Worm (Caenorhabditis elegans) whole organism, L4 larva: Measurements from ENCODE around the gene frl-1.

Source experiments
- aha-1 ChIP-seq: fragments of 150-350 bp; peaks from one replicate; lab custom pipeline; 2014; ENCODE audit warnings: missing biosample characterization, missing genetic modification characterization
- arid-1 ChIP-seq: fragments of 200-800 bp; sonication (Bioruptor generic); conservative IDR thresholded peaks from 2 replicates; pipeline ENCODE4 v1.3.6; 2022; ENCODE audit warnings: missing genetic modification reagents, missing genetic modification characterization, missing compliant biosample characterization
- ceh-28 ChIP-seq: fragments of 150-350 bp; optimal IDR thresholded peaks from 2 replicates; lab custom pipeline; 2014; ENCODE audit warnings: missing biosample characterization, missing genetic modification reagents, missing genetic modification characterization
- daf-8 ChIP-seq: fragments of 200-800 bp; sonication (Bioruptor generic); IDR thresholded peaks from 2 replicates; pipeline ENCODE4 v1.3.6; 2022; ENCODE audit warnings: missing genetic modification characterization, missing compliant biosample characterization
- jun-1 ChIP-seq: fragments of 150-350 bp; optimal IDR thresholded peaks from 2 replicates; lab custom pipeline; 2014; ENCODE audit warnings: missing biosample characterization, missing genetic modification reagents, missing genetic modification characterization
- lim-7 ChIP-seq: fragments of 200-800 bp; sonication (Bioruptor generic); IDR thresholded peaks from 2 replicates; pipeline ENCODE4 v1.3.6; 2022; ENCODE audit warnings: missing genetic modification characterization, missing compliant biosample characterization
- lin-29 ChIP-seq: fragments of 200-800 bp; sonication (Bioruptor generic); IDR thresholded peaks from 2 replicates; pipeline ENCODE4 v1.3.6; 2022; ENCODE audit warnings: missing genetic modification reagents, missing genetic modification characterization, missing compliant biosample characterization
- madf-5 ChIP-seq, 2 experiments: fragments of 200-800 bp; sonication (Bioruptor generic); IDR thresholded peaks; 2 replicates each; pipeline ENCODE4 v1.3.6; 2022; ENCODE audit warnings: missing compliant biosample characterization in 2 of 2, missing genetic modification characterization in 2 of 2
- mdl-1 ChIP-seq, 2 experiments: fragments of 150-350 bp in 1 of 2; sonication (generic microtip) in 1 of 2; optimal IDR thresholded peaks; 2 replicates each; lab custom pipeline; 2014 to 2017; ENCODE audit warnings: missing biosample characterization in 2 of 2, missing genetic modification characterization in 2 of 2
- mep-1 ChIP-seq: fragments of 150-350 bp; sonication (generic microtip); optimal IDR thresholded peaks from 3 replicates; lab custom pipeline; 2014; ENCODE audit warnings: missing biosample characterization, missing genetic modification characterization
- spr-1 ChIP-seq: sonication (generic microtip); optimal IDR thresholded peaks from 2 replicates; lab custom pipeline; 2016; ENCODE audit warnings: mild to moderate bottlenecking, missing genetic modification characterization, missing compliant biosample characterization
- zfp-2 ChIP-seq: sonication (generic microtip); optimal IDR thresholded peaks from 2 replicates; lab custom pipeline; 2016; ENCODE audit warnings: mild to moderate bottlenecking, missing genetic modification characterization, missing compliant biosample characterization
- zip-2 ChIP-seq: fragments of 150-350 bp; optimal IDR thresholded peaks from 2 replicates; lab custom pipeline; 2014; ENCODE audit warnings: missing biosample characterization, missing genetic modification characterization

frl-1 gene

DNA sequence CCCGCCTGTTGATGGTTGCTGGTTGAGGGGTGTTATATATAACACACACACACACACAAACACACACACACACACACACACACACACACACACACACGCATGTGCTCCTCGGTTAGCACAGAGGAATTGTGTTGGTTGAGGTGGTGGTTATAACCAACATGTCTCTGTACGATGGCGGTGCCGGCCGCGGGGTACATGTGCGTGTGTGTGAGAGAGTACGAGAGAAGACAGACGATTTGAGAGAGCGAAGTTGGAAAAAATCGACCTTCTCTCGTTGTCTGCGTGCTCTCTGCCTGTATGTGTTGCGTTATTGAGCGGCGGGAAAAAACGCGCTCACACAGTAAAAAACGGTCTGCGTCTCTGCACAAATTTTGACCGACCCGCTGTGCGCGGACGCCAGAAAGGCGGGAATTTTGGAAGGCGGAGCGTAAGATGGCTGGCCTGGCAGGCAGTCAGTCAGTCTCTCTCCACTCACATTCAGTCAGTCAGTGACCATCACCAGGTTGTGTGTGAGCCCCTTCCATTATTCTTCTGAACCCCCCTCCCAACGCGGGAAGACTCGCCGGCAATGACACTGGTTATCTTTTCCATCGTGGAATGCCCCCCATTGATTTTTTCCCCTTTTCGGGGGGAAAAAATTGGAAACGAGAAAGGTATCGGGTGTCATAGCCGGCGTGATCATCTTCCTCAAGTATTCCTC, 48.1 kb downstream of the frl-1 start (continued):
- peak; percentile 55 for TF ChIP-seq spr-1 (tag; lab: Kevin White, UChicago)
- no peak for TF ChIP-seq lim-7
- no peak for TF ChIP-seq zfp-2 (tag; lab: Kevin White, UChicago)
- TF ChIP-seq madf-5 (GFP tag; IDR thresholded peaks at IDR 0.05; lab: Robert Waterston, UW), result no peak
- peak; percentile 98 for TF ChIP-seq aha-1
- TF ChIP-seq mep-1 (tag; lab: Kevin White, UChicago), result peak; percentile 89
- TF ChIP-seq lin-29 (GFP tag; lab: Robert Waterston, UW), result peak; percentile 37; the same call in 1 of the 2 replicates
- peak; percentile 81 for TF ChIP-seq jun-1 (tag; lab: Kevin White, UChicago)
- 0 out of 2 replicates have a peak, but pooled peaks have one; percentile 9 for TF ChIP-seq daf-8 (GFP tag; lab: Robert Waterston, UW)
- TF ChIP-seq zip-2 (tag; lab: Kevin White, UChicago), result no peak
- peak; percentile 67; the same call in 1 of the 2 replicates for TF ChIP-seq arid-1 (GFP tag; lab: Robert Waterston, UW)

DNA sequence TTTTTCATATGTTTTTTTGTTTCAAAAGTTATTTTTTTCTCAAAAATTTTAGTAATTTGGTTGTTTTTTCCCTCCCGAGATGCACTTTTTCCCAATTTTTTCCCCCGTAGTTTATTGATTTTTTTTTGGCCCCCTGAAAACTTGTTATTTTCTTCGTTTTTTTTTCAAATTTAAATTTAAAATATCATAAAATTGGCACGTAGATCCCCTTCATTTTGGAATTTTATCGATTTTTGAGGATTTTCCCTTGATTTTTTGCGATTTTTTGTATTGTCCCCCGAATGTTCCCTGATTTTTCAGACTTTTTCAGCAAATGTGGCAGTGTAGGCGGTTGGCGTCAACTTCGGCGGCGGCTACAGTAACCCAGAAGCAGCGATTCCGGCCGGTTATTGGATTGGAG, 73.8 kb downstream of the frl-1 start, which contains the start of gene C39B5.6:
C39B5.6 (plus strand) TSS at position 301 of the 400 bp plus-strand sequence.
- TF ChIP-seq mdl-1 (tag; optimal IDR thresholded peaks at IDR 0.05; lab: Kevin White, UChicago) (no peak), aha-1 (peak; percentile 57), ceh-28 (tag; lab: Kevin White, UChicago) (peak; percentile 16)
